Fruit fly (Drosophila melanogaster) whole organism: Measurements from ENCODE around the gene CG2182.

ENCODE experiments used
- EcR ChIP-seq, 2 experiments: fragments of >200 bp; optimal IDR thresholded peaks; 2 replicates each; lab custom pipeline; 2017; ENCODE audit warnings: missing biosample characterization in 2 of 2, missing genetic modification characterization in 2 of 2, missing genetic modification reagents in 2 of 2
- psq ChIP-seq: fragments of >200 bp; optimal IDR thresholded peaks from 2 replicates; lab custom pipeline; 2017

dm6 chr3R:5615484-5615883, 44.2 kb downstream of the CG2182 start:
- TF ChIP-seq psq (lab: Kevin White, UChicago) (no peak), EcR (GFP tag; optimal IDR thresholded peaks at IDR 0.05; lab: Kevin White, UChicago) (no peak)
